Worm (Caenorhabditis elegans) whole organism, young adult: ENCODE data around the gene F49C12.6.

Experiments
- C17E4.6 ChIP-seq: fragments of 200-800 bp; sonication (Bioruptor generic); IDR thresholded peaks from 2 replicates; pipeline ENCODE4 v1.3.6; 2022; ENCODE audit warnings: missing genetic modification reagents, missing genetic modification characterization, missing compliant biosample characterization
- F10E7.11 ChIP-seq: sonication (generic microtip); optimal IDR thresholded peaks from 2 replicates; lab custom pipeline; 2017; ENCODE audit warnings: mild to moderate bottlenecking, missing genetic modification characterization, moderate library complexity, missing compliant biosample characterization
- F33H1.4 ChIP-seq: fragments of 200-800 bp; sonication (Bioruptor generic); IDR thresholded peaks from 2 replicates; pipeline ENCODE4 v1.3.6; 2022; ENCODE audit warnings: missing genetic modification reagents, missing genetic modification characterization, missing compliant biosample characterization
- F57C9.4 ChIP-seq: sonication (generic microtip); optimal IDR thresholded peaks from 2 replicates; lab custom pipeline; 2017; ENCODE audit warnings: mild to moderate bottlenecking, missing genetic modification characterization, missing compliant biosample characterization
- T26A5.8 ChIP-seq: sonication (generic microtip); optimal IDR thresholded peaks from 2 replicates; lab custom pipeline; 2016; ENCODE audit warnings: missing genetic modification characterization, missing compliant biosample characterization
- ZK185.1 ChIP-seq: sonication (generic microtip); optimal IDR thresholded peaks from 2 replicates; lab custom pipeline; 2016; ENCODE audit warnings: mild to moderate bottlenecking, missing genetic modification characterization, missing compliant biosample characterization; ENCODE audit not compliant: poor library complexity, severe bottlenecking
- aptf-2 ChIP-seq: fragments of 200-800 bp; sonication (Bioruptor generic); conservative IDR thresholded peaks from 2 replicates; pipeline ENCODE4 v1.3.6; 2022; ENCODE audit warnings: missing genetic modification reagents, missing genetic modification characterization, missing compliant biosample characterization
- aptf-3 ChIP-seq: fragments of 200-800 bp; sonication (Bioruptor generic); IDR thresholded peaks from 2 replicates; pipeline ENCODE4 v1.3.6; 2022; ENCODE audit warnings: missing genetic modification characterization, missing compliant biosample characterization
- attf-3 ChIP-seq: fragments of 200-800 bp; sonication (Bioruptor generic); conservative IDR thresholded peaks from 2 replicates; pipeline ENCODE4 v1.3.6; 2022; ENCODE audit warnings: missing genetic modification reagents, missing genetic modification characterization, missing compliant biosample characterization
- cebp-2 ChIP-seq: fragments of 200-800 bp; sonication (Bioruptor generic); IDR thresholded peaks from 2 replicates; pipeline ENCODE4 v1.3.6; 2022; ENCODE audit warnings: missing genetic modification characterization, missing compliant biosample characterization
- ceh-58 ChIP-seq: fragments of 200-800 bp; sonication (Bioruptor generic); IDR thresholded peaks from 2 replicates; pipeline ENCODE4 v1.3.6; 2022; ENCODE audit warnings: missing genetic modification characterization, missing compliant biosample characterization
- ceh-79 ChIP-seq: sonication (generic microtip); optimal IDR thresholded peaks from 2 replicates; lab custom pipeline; 2017; ENCODE audit warnings: mild to moderate bottlenecking, missing genetic modification characterization, missing compliant biosample characterization
- efl-1 ChIP-seq: fragments of 150-350 bp; optimal IDR thresholded peaks from 2 replicates; lab custom pipeline; 2014; ENCODE audit warnings: missing biosample characterization, missing genetic modification reagents, missing genetic modification characterization
- egl-18 ChIP-seq: fragments of 200-800 bp; sonication (Bioruptor generic); IDR thresholded peaks from 2 replicates; pipeline ENCODE4 v1.3.6; 2022; ENCODE audit warnings: missing genetic modification reagents, missing genetic modification characterization, missing compliant biosample characterization
- egrh-3 ChIP-seq: fragments of 200-800 bp; sonication (Bioruptor generic); IDR thresholded peaks from 2 replicates; pipeline ENCODE4 v1.3.6; 2022; ENCODE audit warnings: missing genetic modification reagents, missing genetic modification characterization, missing compliant biosample characterization
- gei-17 ChIP-seq: fragments of 200-800 bp; sonication (Bioruptor generic); optimal IDR thresholded peaks from 2 replicates; lab custom pipeline; 2018; ENCODE audit warnings: mild to moderate bottlenecking, missing genetic modification characterization, missing compliant biosample characterization
- hlh-12 ChIP-seq: sonication (generic microtip); optimal IDR thresholded peaks from 2 replicates; lab custom pipeline; 2016; ENCODE audit warnings: missing genetic modification characterization, missing compliant biosample characterization
- hlh-26 ChIP-seq: fragments of 200-800 bp; sonication (Bioruptor generic); conservative IDR thresholded peaks from 2 replicates; pipeline ENCODE4 v1.3.6; 2022; ENCODE audit warnings: missing genetic modification reagents, missing genetic modification characterization, missing compliant biosample characterization
- hmg-1.2 ChIP-seq: fragments of 200-800 bp; sonication (Bioruptor generic); IDR thresholded peaks from 2 replicates; pipeline ENCODE4 v1.3.6; 2022; ENCODE audit warnings: missing genetic modification reagents, missing genetic modification characterization, missing compliant biosample characterization
- let-526 ChIP-seq: fragments of 200-800 bp; sonication (Bioruptor generic); IDR thresholded peaks from 2 replicates; pipeline ENCODE4 v1.3.6; 2022; ENCODE audit warnings: missing genetic modification reagents, missing genetic modification characterization, missing compliant biosample characterization
- let-607 ChIP-seq, 2 experiments: fragments of 200-800 bp in 1 of 2; sonication (Bioruptor generic) in 1 of 2; sonication (generic microtip) in 1 of 2; optimal IDR thresholded peaks; 2 replicates each; lab custom pipeline; 2016 to 2018; ENCODE audit warnings: mild to moderate bottlenecking in 2 of 2, missing compliant biosample characterization in 2 of 2, missing genetic modification characterization in 2 of 2, moderate library complexity in 2 of 2, missing genotype in 1 of 2
- lin-54 ChIP-seq: fragments of 200-800 bp; sonication (Bioruptor generic); optimal IDR thresholded peaks from 2 replicates; lab custom pipeline; 2018; ENCODE audit warnings: mild to moderate bottlenecking, missing genetic modification characterization, missing compliant biosample characterization
- lsl-1 ChIP-seq: fragments of 200-800 bp; sonication (Bioruptor generic); optimal IDR thresholded peaks from 2 replicates; lab custom pipeline; 2018; ENCODE audit warnings: mild to moderate bottlenecking, missing genetic modification characterization, moderate library complexity, missing compliant biosample characterization
- madf-6 ChIP-seq: fragments of 200-800 bp; sonication (Bioruptor generic); IDR thresholded peaks from 2 replicates; pipeline ENCODE4 v1.3.6; 2022; ENCODE audit warnings: missing genetic modification reagents, missing genetic modification characterization, missing compliant biosample characterization
- madf-8 ChIP-seq: fragments of 200-800 bp; sonication (Bioruptor generic); conservative IDR thresholded peaks from 2 replicates; pipeline ENCODE4 v1.3.6; 2022; ENCODE audit warnings: missing genetic modification reagents, missing genetic modification characterization, missing compliant biosample characterization
- nhr-120 ChIP-seq: fragments of 200-800 bp; sonication (Bioruptor generic); IDR thresholded peaks from 2 replicates; pipeline ENCODE4 v1.3.6; 2022; ENCODE audit warnings: missing genetic modification characterization, missing compliant biosample characterization
- sdz-38 ChIP-seq: sonication (generic microtip); optimal IDR thresholded peaks from 2 replicates; lab custom pipeline; 2016; ENCODE audit warnings: missing genotype, missing genetic modification characterization, missing compliant biosample characterization
- sea-2 ChIP-seq: fragments of 200-800 bp; sonication (Bioruptor generic); IDR thresholded peaks from 2 replicates; pipeline ENCODE4 v1.3.6; 2022; ENCODE audit warnings: missing genetic modification characterization, missing compliant biosample characterization
- sptf-2 ChIP-seq: fragments of 200-800 bp; sonication (Bioruptor generic); optimal IDR thresholded peaks from 2 replicates; lab custom pipeline; 2018; ENCODE audit warnings: mild to moderate bottlenecking, missing genetic modification characterization, missing compliant biosample characterization
- zfh-2 ChIP-seq: fragments of 200-800 bp; sonication (Bioruptor generic); conservative IDR thresholded peaks from 2 replicates; pipeline ENCODE4 v1.3.6; 2022; ENCODE audit warnings: missing genetic modification reagents, missing genetic modification characterization, missing compliant biosample characterization
- ztf-22 ChIP-seq: fragments of 200-800 bp; sonication (Bioruptor generic); optimal IDR thresholded peaks from 2 replicates; lab custom pipeline; 2018; ENCODE audit warnings: mild to moderate bottlenecking, missing genetic modification characterization, moderate library complexity, missing compliant biosample characterization
- ztf-28 ChIP-seq: fragments of 200-800 bp; sonication (Bioruptor generic); IDR thresholded peaks from 2 replicates; pipeline ENCODE4 v1.3.6; 2022; ENCODE audit warnings: missing genetic modification reagents, missing genetic modification characterization, missing compliant biosample characterization
- ztf-3 ChIP-seq: fragments of 200-800 bp; sonication (Bioruptor generic); optimal IDR thresholded peaks from 2 replicates; lab custom pipeline; 2018; ENCODE audit warnings: mild to moderate bottlenecking, missing genetic modification characterization, missing compliant biosample characterization

F49C12.6 gene

DNA sequence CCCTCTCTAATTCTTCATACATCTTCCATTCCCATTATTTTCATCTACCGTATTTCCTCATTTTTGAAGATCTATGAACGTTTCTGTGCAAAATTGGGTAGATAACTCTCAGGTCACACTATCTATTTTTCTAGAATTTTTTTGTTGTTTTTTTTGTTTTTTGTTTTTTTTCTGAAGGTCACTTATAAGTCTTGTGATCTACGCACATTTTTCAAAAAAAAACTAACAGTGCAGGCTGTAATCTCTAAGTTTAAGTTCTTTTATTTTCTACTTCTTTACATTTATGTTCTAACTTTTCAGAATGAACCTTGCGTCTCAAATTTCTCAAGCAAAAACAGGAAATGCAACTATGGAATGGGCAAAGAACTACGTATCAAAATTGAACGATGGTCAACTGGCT is 39.1 kb downstream of the F49C12.6 start, which contains the start of gene flh-3:
Gene flh-3 (plus strand): TSS at position 301 of the 400 bp plus-strand sequence.
- TF ChIP-seq sptf-2, result no peak
- TF ChIP-seq, all 124 proteins: peak for 0

DNA sequence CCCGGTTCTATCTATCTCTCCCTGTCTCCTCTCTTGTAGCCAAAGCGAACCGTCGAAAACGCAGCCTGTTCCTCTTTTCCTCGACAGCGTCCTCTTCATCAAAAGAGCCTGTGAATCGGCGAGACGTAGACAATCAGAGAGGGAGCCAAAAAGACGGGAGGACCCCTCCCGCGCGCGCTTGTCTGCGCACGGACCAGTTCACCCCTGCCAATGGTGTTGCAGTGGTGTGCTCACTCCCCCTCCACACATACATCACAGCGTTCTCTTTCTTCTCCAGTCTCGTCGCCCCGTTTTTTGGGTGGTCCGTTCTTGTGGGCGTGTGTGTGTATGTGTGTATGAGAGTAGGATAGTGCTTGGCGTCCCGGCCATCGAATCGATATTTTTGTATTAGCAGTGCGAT is 40.0 kb downstream of the F49C12.6 start:
- TF ChIP-seq sdz-38 (tag; lab: Kevin White, UChicago) (no peak), T26A5.8 (no peak), nhr-120 (GFP tag; lab: Robert Waterston, UW) (no peak), egrh-3 (GFP tag; lab: Robert Waterston, UW) (peak; percentile 65; the same call in 1 of the 2 replicates), sea-2 (GFP tag; lab: Robert Waterston, UW) (no peak), hmg-1.2 (GFP tag; lab: Robert Waterston, UW) (peak; percentile 35; the same call in 1 of the 2 replicates), C17E4.6 (GFP tag; lab: Robert Waterston, UW) (0 out of 2 replicates have a peak, but pooled peaks have one; percentile 25), lin-54 (GFP tag; lab: Kevin White, UChicago) (no peak)

DNA sequence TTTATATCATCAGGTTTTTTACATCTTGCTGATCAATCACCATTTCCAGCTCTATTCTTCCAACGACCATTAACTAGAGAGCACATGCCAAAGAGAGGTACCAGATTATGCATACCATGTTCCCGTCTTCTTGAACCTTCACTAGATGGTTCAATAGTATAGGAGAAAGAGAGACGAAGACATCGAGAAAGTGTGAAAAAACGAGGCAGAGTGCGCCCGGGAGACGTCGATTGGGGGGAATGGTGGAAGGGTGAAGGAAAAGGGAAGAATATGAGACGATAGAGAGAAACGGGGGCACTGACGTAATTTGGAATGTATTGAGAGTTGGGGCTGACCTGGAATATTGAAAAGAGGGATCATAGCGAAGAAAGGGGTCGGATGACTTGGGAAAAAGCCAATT is 41.3 kb downstream of the F49C12.6 start:
- TF ChIP-seq egrh-3 (GFP tag; lab: Robert Waterston, UW), result peak; percentile 19; the same call in 1 of the 2 replicates
- TF ChIP-seq aptf-2 (GFP tag; lab: Robert Waterston, UW), result no peak
- TF ChIP-seq, all 124 proteins: peak for 1

DNA sequence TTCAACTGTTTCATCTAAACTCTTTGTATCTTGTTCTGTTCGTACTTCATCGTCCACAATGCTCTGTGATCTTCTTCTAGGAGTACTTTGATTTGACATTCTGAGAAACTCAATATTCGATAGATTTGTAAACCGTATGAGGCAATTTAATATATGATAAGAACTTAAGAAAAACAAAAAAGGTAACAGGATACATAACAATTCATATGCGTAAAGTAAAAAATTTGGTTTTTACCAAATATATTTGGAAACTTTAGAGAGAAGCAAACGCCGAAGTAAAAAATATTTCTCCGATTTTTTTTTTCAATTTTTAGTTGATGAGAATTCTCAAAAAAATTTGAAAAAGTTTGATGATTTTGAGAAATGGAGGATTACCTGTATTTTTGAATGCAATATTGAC is 42.4 kb downstream of the F49C12.6 start, which contains the start of gene Y11D7A.19:
Gene Y11D7A.19 (minus strand): TSS at position 101 of the 400 bp plus-strand sequence.
- TF ChIP-seq cebp-2, result no peak
- no peak for TF ChIP-seq let-526 (GFP tag; lab: Robert Waterston, UW)
- TF ChIP-seq aptf-3 (GFP tag; lab: Robert Waterston, UW), result no peak
- TF ChIP-seq egl-18 (GFP tag; lab: Robert Waterston, UW), result no peak
- no peak for TF ChIP-seq ztf-28 (GFP tag; lab: Robert Waterston, UW)

DNA sequence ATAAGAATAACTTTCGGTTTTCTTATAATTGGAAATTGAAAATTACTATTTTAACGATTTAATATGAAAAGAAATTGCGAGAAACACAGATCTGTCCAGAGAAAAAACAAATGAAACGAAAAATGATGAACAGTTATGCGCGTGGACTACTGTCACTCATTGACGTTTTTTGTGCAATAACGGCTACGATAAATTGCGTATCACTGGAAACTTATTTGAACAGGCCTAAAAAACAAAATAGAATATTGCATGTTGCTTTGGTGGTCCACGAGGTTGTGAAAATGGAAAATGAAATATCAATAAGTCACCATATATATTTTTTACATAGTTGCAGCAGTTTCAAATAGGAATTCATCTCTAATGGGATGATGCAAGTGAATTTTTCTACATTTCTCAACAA is 44.4 kb downstream of the F49C12.6 start:
- TF ChIP-seq F10E7.11 (tag; lab: Kevin White, UChicago) (no peak), let-607 (tag; optimal IDR thresholded peaks at IDR 0.05; lab: Kevin White, UChicago) (no peak), ztf-3 (GFP tag; lab: Kevin White, UChicago) (no peak), ztf-22 (GFP tag; lab: Kevin White, UChicago) (no peak), hlh-26 (GFP tag; lab: Robert Waterston, UW) (no peak), F33H1.4 (no peak), attf-3 (GFP tag; lab: Robert Waterston, UW) (no peak), ceh-79 (tag; lab: Kevin White, UChicago) (no peak), efl-1 (GFP tag; lab: Kevin White, UChicago) (no peak), madf-8 (GFP tag; lab: Robert Waterston, UW) (peak; percentile 78), lsl-1 (GFP tag; lab: Kevin White, UChicago) (peak; percentile 32), madf-6 (GFP tag; lab: Robert Waterston, UW) (peak; percentile 58), zfh-2 (GFP tag; lab: Robert Waterston, UW) (no peak), sdz-38 (tag; lab: Kevin White, UChicago) (no peak), ZK185.1 (no peak), C17E4.6 (GFP tag; lab: Robert Waterston, UW) (no peak), F57C9.4 (tag; lab: Kevin White, UChicago) (no peak), ceh-58 (no peak), gei-17 (GFP tag; lab: Kevin White, UChicago) (no peak), hlh-12 (tag; lab: Kevin White, UChicago) (no peak), aptf-2 (GFP tag; lab: Robert Waterston, UW) (no peak)
